Fruit fly (Drosophila melanogaster): Measurements from ENCODE around the gene ImpL2.

ImpL2 gene

dm6 chr3L:4177981-4178562 lies 57.9 kb downstream of the ImpL2 start, which contains the start of gene Teh4:
Gene Teh4 (minus strand): TSS chr3L:4178270.
- TF ChIP-seq cic (GFP tag; optimal IDR thresholded peaks at IDR 0.05) (no peak), cnc (optimal IDR thresholded peaks at IDR 0.05) (no peak), bab1 (GFP tag; optimal IDR thresholded peaks at IDR 0.05) (no peak), Clk (GFP tag; optimal IDR thresholded peaks at IDR 0.05) (no peak), Mnt (GFP tag; optimal IDR thresholded peaks at IDR 0.05) (no peak), CG5204 (GFP tag; optimal IDR thresholded peaks at IDR 0.05) (peak; percentile 27), CG33017 (tag; optimal IDR thresholded peaks at IDR 0.05) (no peak), CG14711 (tag; optimal IDR thresholded peaks at IDR 0.05) (no peak), CG7045 (GFP tag; optimal IDR thresholded peaks at IDR 0.05) (peak; percentile 0), toe (GFP tag; optimal IDR thresholded peaks at IDR 0.05) (peak; percentile 8)
